Worm (Caenorhabditis elegans): ENCODE measurements around the gene C07G1.15.

The C07G1.15 gene

DNA sequence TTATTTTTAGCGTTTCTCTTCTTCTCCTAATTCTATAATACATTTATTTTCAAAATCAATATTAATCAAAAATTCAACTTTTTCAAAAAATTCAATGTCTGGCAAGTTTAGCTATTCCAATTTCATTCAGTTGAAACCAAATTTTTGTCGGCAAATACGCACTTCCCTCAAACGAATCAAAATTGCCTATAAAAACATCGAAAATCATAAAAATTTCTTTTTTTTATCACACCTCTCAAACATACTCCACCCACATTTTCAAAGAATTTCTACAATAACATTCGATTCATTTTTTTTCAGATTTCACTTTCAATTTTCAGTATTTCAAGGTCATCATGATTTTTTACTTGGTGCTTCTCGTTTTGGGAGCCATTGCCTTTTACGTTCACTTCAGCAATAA is 10.7 kb upstream of the C07G1.15 start, which contains the start of gene faah-1:
Gene faah-1, plus strand, starts transcription at position 301 of the 400 bp plus-strand sequence.
- no peak for TF ChIP-seq tab-1 (GFP tag; IDR thresholded peaks at IDR 0.05)
- TF ChIP-seq T22C8.4 (GFP tag; IDR thresholded peaks at IDR 0.05) = no peak
- no peak for TF ChIP-seq klf-2 (GFP tag; conservative IDR thresholded peaks at IDR 0.05)
- TF ChIP-seq ztf-23 (GFP tag; IDR thresholded peaks at IDR 0.05) = no peak
- no peak for TF ChIP-seq cog-1 (tag; optimal IDR thresholded peaks at IDR 0.05)
- TF ChIP-seq med-1 (GFP tag; optimal IDR thresholded peaks at IDR 0.05; ENCODE audit: insufficient read depth) = no peak
- TF ChIP-seq ztf-29 (GFP tag; IDR thresholded peaks at IDR 0.05) = no peak
- no peak for TF ChIP-seq flt-1 (GFP tag; IDR thresholded peaks at IDR 0.05)

DNA sequence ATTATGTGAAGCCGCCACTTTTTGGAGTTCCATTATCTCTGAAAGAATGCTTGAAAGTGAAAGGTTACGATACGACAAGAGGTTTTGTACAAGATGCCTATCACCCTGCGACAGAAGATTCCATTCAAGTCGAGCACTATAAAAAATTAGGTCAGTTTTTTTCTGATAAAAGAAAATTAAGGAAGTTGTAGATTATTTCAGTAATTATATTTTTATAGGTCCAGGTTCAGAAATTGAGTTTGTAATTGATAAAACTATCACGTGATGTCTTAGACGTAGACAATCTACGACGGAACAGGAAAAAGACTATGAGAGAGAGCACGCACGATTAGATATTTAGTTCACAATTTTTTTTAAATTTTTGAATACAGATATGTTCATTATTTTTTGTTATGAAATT is 9.8 kb upstream of the C07G1.15 start:
- TF ChIP-seq ztf-23 (GFP tag; IDR thresholded peaks at IDR 0.05) = no peak

DNA sequence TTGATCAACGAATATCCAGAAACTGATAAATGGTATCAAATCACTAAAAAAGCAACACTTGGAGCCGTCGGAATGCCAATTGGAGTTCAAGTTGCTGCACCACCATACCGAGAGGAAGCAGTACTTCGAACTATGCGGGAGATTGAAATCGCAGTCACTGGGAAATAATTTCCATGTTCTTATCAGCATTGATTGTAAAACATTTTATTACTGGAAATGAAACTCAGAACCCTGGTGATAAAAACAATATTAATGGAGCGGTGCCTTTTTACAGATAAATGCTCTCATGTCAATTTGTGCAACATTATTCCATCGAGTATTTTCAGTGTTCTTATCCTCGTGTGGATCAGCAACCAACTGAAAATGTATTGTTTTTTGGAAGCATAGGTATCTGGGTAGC is 8.0 kb upstream of the C07G1.15 start:
- TF ChIP-seq tab-1 (GFP tag; IDR thresholded peaks at IDR 0.05) = no peak
- TF ChIP-seq klf-2 (GFP tag; conservative IDR thresholded peaks at IDR 0.05) = no peak
- no peak for TF ChIP-seq ztf-23 (GFP tag; IDR thresholded peaks at IDR 0.05)
- no peak for TF ChIP-seq ztf-29 (GFP tag; IDR thresholded peaks at IDR 0.05)
- TF ChIP-seq med-1 (GFP tag; optimal IDR thresholded peaks at IDR 0.05; ENCODE audit: insufficient read depth) = no peak
- no peak for TF ChIP-seq cog-1 (tag; optimal IDR thresholded peaks at IDR 0.05)
- no peak for TF ChIP-seq flt-1 (GFP tag; IDR thresholded peaks at IDR 0.05)
- TF ChIP-seq ref-1 (GFP tag; conservative IDR thresholded peaks at IDR 0.05) = no peak
- no peak for TF ChIP-seq T22C8.4 (GFP tag; IDR thresholded peaks at IDR 0.05)

DNA sequence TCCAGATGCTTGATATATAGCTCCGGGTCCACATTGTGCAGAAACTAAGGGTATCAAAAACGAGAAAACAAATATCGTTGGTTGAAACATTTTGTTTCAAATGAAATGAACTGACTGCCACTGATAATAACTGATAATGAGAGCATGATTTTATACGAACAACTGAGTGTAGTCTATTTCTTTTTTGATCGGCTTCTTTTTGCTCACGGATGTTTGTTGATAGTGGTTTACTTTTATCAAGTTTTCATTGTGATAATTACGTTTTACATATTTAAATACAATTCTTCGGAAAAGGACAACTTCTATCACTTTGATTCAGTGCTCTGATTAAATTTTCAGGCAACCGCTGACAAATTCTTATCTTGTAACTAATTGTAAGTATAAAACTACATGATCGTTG is 6.1 kb upstream of the C07G1.15 start, which contains the start of gene clec-51:
Gene clec-51, minus strand, starts transcription at position 114 of the 400 bp plus-strand sequence.
- TF ChIP-seq med-1 (GFP tag; optimal IDR thresholded peaks at IDR 0.05; ENCODE audit: insufficient read depth) (no peak), ztf-29 (GFP tag; IDR thresholded peaks at IDR 0.05) (no peak), flt-1 (GFP tag; IDR thresholded peaks at IDR 0.05) (no peak), ztf-23 (GFP tag; IDR thresholded peaks at IDR 0.05) (no peak), ref-1 (GFP tag; conservative IDR thresholded peaks at IDR 0.05) (no peak), klf-2 (GFP tag; conservative IDR thresholded peaks at IDR 0.05) (no peak), tab-1 (GFP tag; IDR thresholded peaks at IDR 0.05) (no peak), cog-1 (tag; optimal IDR thresholded peaks at IDR 0.05) (no peak), T22C8.4 (GFP tag; IDR thresholded peaks at IDR 0.05) (no peak)

DNA sequence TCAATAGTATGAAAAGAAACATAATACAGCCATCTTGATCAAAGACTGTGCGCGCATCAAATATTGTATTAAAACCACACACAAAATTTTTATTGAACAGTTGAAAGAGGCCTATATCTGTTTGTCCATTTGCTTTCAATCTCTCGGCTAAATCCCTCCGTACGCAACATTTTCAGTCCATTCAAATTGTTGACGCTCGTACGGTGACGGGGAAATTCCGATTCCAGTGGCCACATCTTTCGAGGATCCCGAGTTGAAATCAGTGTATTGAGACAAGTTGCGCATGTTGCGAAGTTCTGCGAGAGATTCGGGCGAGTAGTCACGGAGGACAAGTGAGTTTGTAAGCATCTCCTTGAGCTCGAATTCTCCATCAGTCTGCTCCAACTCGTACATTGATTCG is 5.3 kb upstream of the C07G1.15 start:
- TF ChIP-seq T22C8.4 (GFP tag; IDR thresholded peaks at IDR 0.05) (no peak), flt-1 (GFP tag; IDR thresholded peaks at IDR 0.05) (no peak), cog-1 (tag; optimal IDR thresholded peaks at IDR 0.05) (no peak), ztf-29 (GFP tag; IDR thresholded peaks at IDR 0.05) (no peak), ztf-23 (GFP tag; IDR thresholded peaks at IDR 0.05) (no peak), tab-1 (GFP tag; IDR thresholded peaks at IDR 0.05) (no peak), ref-1 (GFP tag; conservative IDR thresholded peaks at IDR 0.05) (no peak), klf-2 (GFP tag; conservative IDR thresholded peaks at IDR 0.05) (no peak), med-1 (GFP tag; optimal IDR thresholded peaks at IDR 0.05; ENCODE audit: insufficient read depth) (no peak)

DNA sequence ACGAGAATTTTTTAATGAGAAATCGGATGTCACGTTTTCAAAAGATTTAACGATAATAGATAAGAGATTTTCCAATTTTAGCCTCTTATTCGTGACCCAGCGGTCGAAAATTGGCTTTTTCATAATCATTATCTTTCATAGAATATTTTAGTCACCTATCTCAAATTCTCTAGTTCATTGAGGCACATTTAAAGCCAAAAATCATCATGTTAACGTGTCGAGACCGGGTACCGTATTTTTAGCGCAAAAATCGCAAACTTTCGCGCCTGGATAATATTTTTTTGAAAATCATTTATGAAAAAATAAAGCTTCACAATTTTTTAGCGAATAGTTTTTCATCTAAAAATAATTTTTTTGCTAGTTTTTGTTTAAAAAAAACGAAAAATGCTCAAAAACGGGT is 3.8 kb upstream of the C07G1.15 start, which contains the start of gene B0218.7:
Gene B0218.7, minus strand, starts transcription at position 101 of the 400 bp plus-strand sequence.
- no peak for TF ChIP-seq med-1 (GFP tag; optimal IDR thresholded peaks at IDR 0.05; ENCODE audit: insufficient read depth)
- no peak for TF ChIP-seq cog-1 (tag; optimal IDR thresholded peaks at IDR 0.05)
- no peak for TF ChIP-seq ztf-29 (GFP tag; IDR thresholded peaks at IDR 0.05)
- no peak for TF ChIP-seq klf-2 (GFP tag; conservative IDR thresholded peaks at IDR 0.05)
- TF ChIP-seq ref-1 (GFP tag; conservative IDR thresholded peaks at IDR 0.05) = no peak
- no peak for TF ChIP-seq ztf-23 (GFP tag; IDR thresholded peaks at IDR 0.05)
- no peak for TF ChIP-seq flt-1 (GFP tag; IDR thresholded peaks at IDR 0.05)
- no peak for TF ChIP-seq tab-1 (GFP tag; IDR thresholded peaks at IDR 0.05)
- TF ChIP-seq T22C8.4 (GFP tag; IDR thresholded peaks at IDR 0.05) = no peak

DNA sequence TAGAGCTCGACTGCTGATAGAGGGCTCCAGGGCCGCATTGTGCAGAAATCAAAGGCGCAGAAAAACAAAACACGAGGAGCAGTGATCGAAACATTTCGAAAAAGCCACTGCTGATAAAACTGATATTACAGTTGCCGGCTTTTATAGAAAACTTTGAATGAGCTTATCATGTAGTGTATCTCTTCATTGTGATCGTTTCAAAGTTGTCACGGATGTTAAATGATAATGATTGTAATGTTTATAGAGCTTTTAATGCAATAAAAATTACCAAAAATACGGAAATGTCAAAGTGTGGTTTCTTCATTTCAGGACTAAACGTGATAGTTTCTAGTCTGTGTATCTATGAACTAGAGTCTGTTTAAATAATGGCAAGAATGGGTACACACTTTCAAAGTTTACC is 1.1 kb upstream of the C07G1.15 start, which contains the start of gene clec-52:
Gene clec-52, minus strand, starts transcription at position 101 of the 400 bp plus-strand sequence.
- TF ChIP-seq ref-1 (GFP tag; conservative IDR thresholded peaks at IDR 0.05) (no peak), ztf-29 (GFP tag; IDR thresholded peaks at IDR 0.05) (no peak), med-1 (GFP tag; optimal IDR thresholded peaks at IDR 0.05; ENCODE audit: insufficient read depth) (no peak), klf-2 (GFP tag; conservative IDR thresholded peaks at IDR 0.05) (no peak), flt-1 (GFP tag; IDR thresholded peaks at IDR 0.05) (no peak), T22C8.4 (GFP tag; IDR thresholded peaks at IDR 0.05) (no peak), ztf-23 (GFP tag; IDR thresholded peaks at IDR 0.05) (no peak), cog-1 (tag; optimal IDR thresholded peaks at IDR 0.05) (no peak)

DNA sequence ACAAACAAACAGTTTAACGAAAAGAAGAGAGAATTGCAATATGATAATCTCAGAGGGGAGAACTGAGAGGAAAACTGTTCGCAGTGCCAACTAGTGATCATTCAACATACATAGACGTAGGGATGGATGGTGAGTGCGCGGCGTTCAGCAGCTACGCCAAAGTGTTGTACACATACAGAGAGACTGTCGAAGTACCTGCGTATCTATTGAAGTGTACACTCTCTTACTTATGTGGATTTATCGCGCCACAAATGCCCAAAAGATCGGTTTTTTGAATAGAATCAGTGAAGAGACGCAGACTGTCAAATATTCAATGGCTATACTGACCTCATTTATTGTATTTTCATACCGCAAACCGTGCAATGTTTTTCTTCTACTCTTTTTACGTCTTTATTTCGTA is 490 bp downstream of the C07G1.15 start:
- TF ChIP-seq ztf-23 (GFP tag; IDR thresholded peaks at IDR 0.05) (no peak), cog-1 (tag; optimal IDR thresholded peaks at IDR 0.05) (peak; percentile 57)

DNA sequence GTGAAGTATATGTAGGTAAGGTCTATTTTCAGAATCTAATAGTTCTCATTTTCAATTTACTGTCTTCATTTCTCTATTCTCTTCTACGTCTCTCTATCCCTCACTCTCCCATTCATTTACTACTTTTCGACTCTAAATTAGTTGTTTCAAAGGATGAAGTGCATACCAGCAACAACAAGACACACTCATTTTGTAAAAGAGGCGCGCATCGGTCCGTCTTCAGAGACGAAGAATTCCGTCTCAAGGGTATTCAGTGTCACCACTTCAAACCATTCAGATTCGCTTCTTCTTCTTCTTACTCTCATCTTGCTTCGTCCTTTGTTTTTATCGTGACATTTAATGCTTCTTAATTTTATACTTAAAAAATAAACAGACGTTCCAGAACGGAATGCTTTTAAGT is 1.6 kb downstream of the C07G1.15 start:
- TF ChIP-seq med-1 (GFP tag; optimal IDR thresholded peaks at IDR 0.05; ENCODE audit: insufficient read depth) (no peak), flt-1 (GFP tag; IDR thresholded peaks at IDR 0.05) (no peak), ref-1 (GFP tag; conservative IDR thresholded peaks at IDR 0.05) (no peak), tab-1 (GFP tag; IDR thresholded peaks at IDR 0.05) (no peak), cog-1 (tag; optimal IDR thresholded peaks at IDR 0.05) (no peak), klf-2 (GFP tag; conservative IDR thresholded peaks at IDR 0.05) (no peak), T22C8.4 (GFP tag; IDR thresholded peaks at IDR 0.05) (no peak), ztf-29 (GFP tag; IDR thresholded peaks at IDR 0.05) (no peak), ztf-23 (GFP tag; IDR thresholded peaks at IDR 0.05) (no peak)

DNA sequence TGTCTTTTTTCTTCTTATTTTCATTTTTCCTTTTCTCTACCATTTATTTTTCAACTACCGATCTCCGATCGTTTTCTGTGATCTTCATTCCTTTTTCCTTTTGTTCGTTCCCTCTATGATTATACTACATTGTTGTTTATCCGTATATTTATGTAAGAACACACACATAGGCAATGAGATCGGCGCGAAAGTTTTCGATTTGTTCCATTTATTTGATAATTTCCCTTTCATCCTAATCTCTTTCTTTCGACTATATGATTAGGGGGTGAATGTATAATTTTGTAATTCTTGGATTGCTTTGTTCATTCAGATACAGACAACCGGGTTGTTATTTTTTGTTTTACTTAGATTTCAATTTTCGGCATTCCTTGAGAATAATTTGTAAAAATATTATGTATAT is 3.8 kb downstream of the C07G1.15 start:
- TF ChIP-seq ztf-23 (GFP tag; IDR thresholded peaks at IDR 0.05) (no peak), flt-1 (GFP tag; IDR thresholded peaks at IDR 0.05) (no peak), cog-1 (tag; optimal IDR thresholded peaks at IDR 0.05) (no peak), tab-1 (GFP tag; IDR thresholded peaks at IDR 0.05) (no peak), ref-1 (GFP tag; conservative IDR thresholded peaks at IDR 0.05) (no peak), klf-2 (GFP tag; conservative IDR thresholded peaks at IDR 0.05) (no peak), T22C8.4 (GFP tag; IDR thresholded peaks at IDR 0.05) (no peak), ztf-29 (GFP tag; IDR thresholded peaks at IDR 0.05) (no peak), med-1 (GFP tag; optimal IDR thresholded peaks at IDR 0.05; ENCODE audit: insufficient read depth) (no peak)
